Worm (Caenorhabditis elegans): ENCODE results near the gene frpr-12.

The frpr-12 gene

DNA sequence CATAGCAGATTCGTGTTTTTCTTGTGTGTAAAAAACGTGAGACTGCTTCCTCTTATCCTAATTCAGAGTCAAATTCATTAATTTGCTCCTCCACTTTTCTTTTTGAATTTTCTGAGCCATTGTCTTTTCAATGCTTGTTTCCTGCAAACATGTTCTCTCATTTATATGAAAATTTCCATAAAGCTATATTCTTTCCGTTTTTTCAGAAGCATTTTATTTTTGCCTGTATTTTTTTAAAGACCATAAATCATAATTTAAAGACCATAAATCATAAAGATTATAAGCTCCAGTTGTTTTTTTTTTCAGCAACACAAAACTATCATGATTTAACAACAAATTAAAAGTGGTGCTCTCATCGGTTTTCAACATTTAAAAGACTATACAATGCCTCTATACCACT lies 4.1 kb downstream of the frpr-12 start, which contains the start of gene frpr-11:
TSS of gene frpr-11 (plus strand) at position 301 of the 400 bp plus-strand sequence.
- TF ChIP-seq ztf-7 (tag; optimal IDR thresholded peaks at IDR 0.05) (no peak), F44E2.7 (GFP tag; IDR thresholded peaks at IDR 0.05) (no peak), D1046.2 (GFP tag; IDR thresholded peaks at IDR 0.05) (no peak)

DNA sequence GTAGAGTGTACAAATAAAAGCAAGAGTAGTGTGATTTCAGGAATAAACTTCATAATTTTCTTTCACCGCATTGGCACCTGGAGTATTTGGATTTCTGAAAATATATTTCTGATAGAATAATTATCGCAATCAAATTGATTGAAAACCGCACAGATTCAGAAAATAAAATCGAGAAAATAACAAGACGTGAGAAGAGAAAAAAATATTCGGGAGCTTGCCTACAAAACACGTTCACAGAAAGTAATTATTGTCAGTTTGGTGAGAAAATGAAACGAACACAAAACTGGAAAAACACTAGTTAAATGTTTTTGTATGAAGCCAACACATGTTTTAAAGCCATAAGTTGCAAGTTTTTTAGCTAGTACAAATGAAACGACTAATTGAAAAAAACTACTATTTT lies 11.1 kb downstream of the frpr-12 start, which contains the start of gene mod-1:
TSS of gene mod-1 (minus strand) at position 101 of the 400 bp plus-strand sequence.
- no peak for TF ChIP-seq ctbp-1 (GFP tag; IDR thresholded peaks at IDR 0.05)
- no peak for TF ChIP-seq F10B5.3 (tag; optimal IDR thresholded peaks at IDR 0.05)
- no peak for TF ChIP-seq arid-1 (GFP tag; conservative IDR thresholded peaks at IDR 0.05)
- TF ChIP-seq skn-1 (tag; optimal IDR thresholded peaks at IDR 0.05), result no peak
- TF ChIP-seq mes-2 (tag; optimal IDR thresholded peaks at IDR 0.05; ENCODE audit: poor library complexity, severe bottlenecking), result no peak
- TF ChIP-seq daf-12 (tag; optimal IDR thresholded peaks at IDR 0.05), result no peak
- TF ChIP-seq ceh-20 (GFP tag; IDR thresholded peaks at IDR 0.05), result no peak
- TF ChIP-seq Y75B8A.6 (GFP tag; IDR thresholded peaks at IDR 0.05), result no peak
- no peak for TF ChIP-seq mxl-2 (GFP tag; conservative IDR thresholded peaks at IDR 0.05)
- TF ChIP-seq nhr-25 (tag; optimal IDR thresholded peaks at IDR 0.05; ENCODE audit: borderline replicate concordance, insufficient read depth), result no peak
- no peak for TF ChIP-seq lim-7 (GFP tag; IDR thresholded peaks at IDR 0.05)
- no peak for TF ChIP-seq dmd-8 (GFP tag; IDR thresholded peaks at IDR 0.05)
- no peak for TF ChIP-seq ZK337.2 (GFP tag; IDR thresholded peaks at IDR 0.05)
- no peak for TF ChIP-seq snpc-4 (tag; optimal IDR thresholded peaks at IDR 0.05)
- no peak for TF ChIP-seq unc-39 (tag; optimal IDR thresholded peaks at IDR 0.05)
- no peak for TF ChIP-seq ceh-62 (tag; optimal IDR thresholded peaks at IDR 0.05)
- TF ChIP-seq nhr-6 (tag; optimal IDR thresholded peaks at IDR 0.05), result no peak

DNA sequence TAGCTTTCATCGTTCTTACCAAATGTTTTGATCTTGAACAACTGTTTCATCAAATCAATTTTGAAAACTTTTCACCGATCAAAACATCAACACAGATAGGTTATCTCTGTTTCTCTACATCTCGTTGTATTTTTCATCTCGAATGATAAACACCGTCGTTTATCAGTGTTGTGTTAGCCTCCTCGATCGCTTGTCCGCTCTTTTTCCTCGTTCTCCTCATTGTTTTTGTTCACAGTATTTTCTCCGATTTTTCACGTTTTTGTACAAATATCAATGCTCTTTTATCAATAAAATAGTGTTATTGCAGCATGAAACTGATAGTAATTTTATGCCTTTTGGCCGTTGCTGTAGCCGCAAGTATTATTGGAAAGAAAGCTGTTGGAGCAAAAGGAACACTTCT lies 20.0 kb downstream of the frpr-12 start, which contains the start of gene ttr-47:
TSS of gene ttr-47 (plus strand) at position 308 of the 400 bp plus-strand sequence.
- TF ChIP-seq php-3 (GFP tag; IDR thresholded peaks at IDR 0.05) (peak; percentile 78), ceh-62 (tag; optimal IDR thresholded peaks at IDR 0.05) (no peak), unc-39 (tag; optimal IDR thresholded peaks at IDR 0.05) (no peak), F44E2.7 (GFP tag; IDR thresholded peaks at IDR 0.05) (no peak), daf-12 (tag; optimal IDR thresholded peaks at IDR 0.05) (no peak), mdl-1 (tag; optimal IDR thresholded peaks at IDR 0.05) (no peak), lsy-2 (tag; optimal IDR thresholded peaks at IDR 0.05) (no peak), ctbp-1 (GFP tag; IDR thresholded peaks at IDR 0.05) (no peak), egl-43 (GFP tag; IDR thresholded peaks at IDR 0.05) (no peak), duxl-1 (tag; optimal IDR thresholded peaks at IDR 0.05; ENCODE audit: poor library complexity) (no peak), dve-1 (tag; optimal IDR thresholded peaks at IDR 0.05; ENCODE audit: insufficient read depth) (peak; percentile 72), lin-39 (tag; optimal IDR thresholded peaks at IDR 0.05) (no peak), nhr-102 (tag; optimal IDR thresholded peaks at IDR 0.05) (peak; percentile 50), zfp-3 (GFP tag; conservative IDR thresholded peaks at IDR 0.05) (no peak), pha-4 (GFP tag; IDR thresholded peaks at IDR 0.05) (no peak), pha-4 (tag; optimal IDR thresholded peaks at IDR 0.05) (no peak), Y105C5A.15 (GFP tag; IDR thresholded peaks at IDR 0.05) (no peak), spr-3 (GFP tag; optimal IDR thresholded peaks at IDR 0.05) (no peak), ceh-32 (tag; optimal IDR thresholded peaks at IDR 0.05; ENCODE audit: poor library complexity) (no peak), daf-16 (GFP tag; optimal IDR thresholded peaks at IDR 0.05) (peak in 1 of 2 experiments; percentile 93), daf-16 (tag; optimal IDR thresholded peaks at IDR 0.05) (peak; percentile 99), daf-19 (GFP tag; conservative IDR thresholded peaks at IDR 0.05) (no peak), ama-1 (optimal IDR thresholded peaks at IDR 0.05) (no peak), Y5F2A.4 (GFP tag; optimal IDR thresholded peaks at IDR 0.05) (no peak), nhr-6 (tag; optimal IDR thresholded peaks at IDR 0.05) (no peak), mxl-2 (GFP tag; conservative IDR thresholded peaks at IDR 0.05) (no peak), egl-27 (tag; optimal IDR thresholded peaks at IDR 0.05) (no peak), tra-1 (GFP tag; IDR thresholded peaks at IDR 0.05) (no peak), nhr-76 (tag; optimal IDR thresholded peaks at IDR 0.05) (no peak), snpc-1.2 (GFP tag; IDR thresholded peaks at IDR 0.05) (no peak), daf-8 (GFP tag; IDR thresholded peaks at IDR 0.05) (no peak), D1046.2 (GFP tag; IDR thresholded peaks at IDR 0.05) (no peak), snpc-4 (tag; optimal IDR thresholded peaks at IDR 0.05) (no peak), dmd-6 (GFP tag; IDR thresholded peaks at IDR 0.05) (peak; percentile 16; the same call in 1 of the 2 replicates), nhr-48 (tag; optimal IDR thresholded peaks at IDR 0.05) (peak; percentile 13), hif-1 (tag; optimal IDR thresholded peaks at IDR 0.05) (peak in 1 of 2 experiments; percentile 16)
